Worm (Caenorhabditis elegans) whole organism, late embryonic: Measurements from ENCODE around the gene lurp-4.

Experiments used
- ama-1 ChIP-seq: fragments of 150-350 bp; optimal IDR thresholded peaks from 2 replicates; lab custom pipeline; 2014
- ceh-18 ChIP-seq: sonication (generic microtip); optimal IDR thresholded peaks from 2 replicates; lab custom pipeline; 2016; ENCODE audit warnings: missing genetic modification characterization, missing compliant biosample characterization
- ceh-30 ChIP-seq: fragments of 150-350 bp; optimal IDR thresholded peaks from 2 replicates; lab custom pipeline; 2014; ENCODE audit warnings: missing biosample characterization, missing genetic modification characterization
- ceh-34 ChIP-seq: sonication (generic microtip); optimal IDR thresholded peaks from 2 replicates; lab custom pipeline; 2016; ENCODE audit warnings: mild to moderate bottlenecking, missing genetic modification characterization, missing compliant biosample characterization
- fkh-10 ChIP-seq: fragments of 150-350 bp; optimal IDR thresholded peaks from 2 replicates; lab custom pipeline; 2014; ENCODE audit warnings: missing biosample characterization, missing genetic modification reagents, missing genetic modification characterization
- fkh-6 ChIP-seq: sonication (generic microtip); optimal IDR thresholded peaks from 2 replicates; lab custom pipeline; 2016; ENCODE audit warnings: missing genetic modification characterization, missing compliant biosample characterization
- madf-2 ChIP-seq: sonication (generic microtip); optimal IDR thresholded peaks from 2 replicates; lab custom pipeline; 2017; ENCODE audit warnings: missing genetic modification characterization, missing compliant biosample characterization
- nhr-11 ChIP-seq: fragments of 150-350 bp; optimal IDR thresholded peaks from 2 replicates; lab custom pipeline; 2014; ENCODE audit warnings: missing biosample characterization, missing genetic modification characterization
- pag-3 ChIP-seq: sonication (generic microtip); optimal IDR thresholded peaks from 2 replicates; lab custom pipeline; 2016; ENCODE audit warnings: missing compliant biosample characterization, missing genetic modification characterization, borderline replicate concordance
- pqm-1 ChIP-seq: sonication (generic microtip); optimal IDR thresholded peaks from 2 replicates; lab custom pipeline; 2016; ENCODE audit warnings: missing genetic modification characterization, missing compliant biosample characterization
- sox-2 ChIP-seq: fragments of 200-800 bp; sonication (Bioruptor generic); IDR thresholded peaks from 2 replicates; pipeline ENCODE4 v1.3.6; 2022; ENCODE audit warnings: missing genetic modification reagents, missing genetic modification characterization, missing compliant biosample characterization
- tbx-2 ChIP-seq: sonication (generic microtip); optimal IDR thresholded peaks from 2 replicates; lab custom pipeline; 2016; ENCODE audit warnings: missing genetic modification characterization, missing compliant biosample characterization
- unc-42 ChIP-seq: sonication (generic microtip); optimal IDR thresholded peaks from 2 replicates; lab custom pipeline; 2016; ENCODE audit warnings: missing genotype, missing genetic modification characterization, missing compliant biosample characterization

- TF ChIP-seq fkh-6: no peak
- no peak for TF ChIP-seq unc-42 (tag; lab: Kevin White, UChicago)
- no peak for TF ChIP-seq fkh-10 (GFP tag; lab: Kevin White, UChicago)
- TF ChIP-seq pag-3 (tag; lab: Kevin White, UChicago): no peak
- no peak for TF ChIP-seq ceh-18 (tag; lab: Kevin White, UChicago)
- TF ChIP-seq ama-1 (lab: Kevin White, UChicago): no peak
- no peak for TF ChIP-seq nhr-11
- no peak for TF ChIP-seq pqm-1 (tag; lab: Kevin White, UChicago)
- no peak for TF ChIP-seq madf-2 (tag; lab: Kevin White, UChicago)
- no peak for TF ChIP-seq ceh-34
- TF ChIP-seq tbx-2 (tag; lab: Kevin White, UChicago): no peak
- TF ChIP-seq sox-2 (GFP tag; lab: Robert Waterston, UW): no peak
- no peak for TF ChIP-seq ceh-30 (tag; lab: Kevin White, UChicago)
These were observed 47.4 kb upstream of the lurp-4 start for ce11 chrV:13045017-13045416.
